Fruit fly (Drosophila melanogaster): ENCODE data around the gene CG5890.

CG5890 gene

DNA sequence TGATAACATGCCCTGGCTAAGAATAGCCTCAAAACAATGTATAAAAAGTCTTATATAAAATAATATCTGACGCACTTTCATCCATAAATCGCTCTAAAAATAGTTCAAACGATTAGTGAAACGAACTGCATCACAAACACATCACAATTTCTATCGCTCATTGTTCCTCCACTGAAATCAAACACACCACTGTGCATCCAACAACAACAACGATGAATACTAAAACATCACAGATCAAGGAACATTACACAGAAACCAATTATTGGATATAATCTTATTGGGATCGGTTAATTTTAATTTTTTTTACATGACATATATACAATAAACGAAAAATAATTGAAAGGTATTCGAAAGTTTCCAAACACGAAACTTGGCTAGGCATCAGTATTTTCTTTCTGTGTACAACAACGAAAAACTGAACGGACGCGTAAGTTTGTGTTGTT lies 23.4 kb downstream of the CG5890 start (continued):
- peak; percentile 52 for TF ChIP-seq HmgZ (tag; optimal IDR thresholded peaks at IDR 0.05)
- TF ChIP-seq Six4 (GFP tag; optimal IDR thresholded peaks at IDR 0.05) = peak; percentile 73
- peak; percentile 60 for TF ChIP-seq CG9609 (GFP tag; optimal IDR thresholded peaks at IDR 0.05)
- peak; percentile 7 for TF ChIP-seq CG17186 (GFP tag; optimal IDR thresholded peaks at IDR 0.05)
- TF ChIP-seq CG10565 (GFP tag; optimal IDR thresholded peaks at IDR 0.05) = no peak
- no peak; the same call in none of the 2 replicates for TF ChIP-seq CG3847 (GFP tag; IDR thresholded peaks at IDR 0.05)
- no peak for TF ChIP-seq BEAF-32 (GFP tag; optimal IDR thresholded peaks at IDR 0.05)
- no peak for TF ChIP-seq schlank (tag; optimal IDR thresholded peaks at IDR 0.05)
- TF ChIP-seq CG9932 (GFP tag; IDR thresholded peaks at IDR 0.05) = no peak; the same call in none of the 2 replicates
- no peak for TF ChIP-seq B-H2 (GFP tag; optimal IDR thresholded peaks at IDR 0.05)
- peak; percentile 64 for TF ChIP-seq Dip3 (GFP tag; optimal IDR thresholded peaks at IDR 0.05)
- no peak; the same call in 1 of the 2 replicates for TF ChIP-seq MBD-R2 (GFP tag; IDR thresholded peaks at IDR 0.05)
- TF ChIP-seq da (GFP tag; optimal IDR thresholded peaks at IDR 0.05) = peak; percentile 19
- TF ChIP-seq Ptx1 (GFP tag; IDR thresholded peaks at IDR 0.05) = peak; percentile 88
- TF ChIP-seq Max (GFP tag; optimal IDR thresholded peaks at IDR 0.05) = peak; percentile 69
- peak; percentile 78 for TF ChIP-seq oc (tag; optimal IDR thresholded peaks at IDR 0.05)
- TF ChIP-seq CG18599 (GFP tag; optimal IDR thresholded peaks at IDR 0.05) = peak; percentile 70
- TF ChIP-seq CG18011 (GFP tag; optimal IDR thresholded peaks at IDR 0.05) = peak; percentile 22
- no peak for TF ChIP-seq CG17612 (GFP tag; IDR thresholded peaks at IDR 0.05)
- peak; percentile 31 for TF ChIP-seq CG12744 (GFP tag; optimal IDR thresholded peaks at IDR 0.05)
- TF ChIP-seq slou (GFP tag; optimal IDR thresholded peaks at IDR 0.05) = peak; percentile 41
- TF ChIP-seq hkb (optimal IDR thresholded peaks at IDR 0.05) = no peak
- peak; percentile 87 for TF ChIP-seq hkb (GFP tag; IDR thresholded peaks at IDR 0.05)
- peak; percentile 20 for TF ChIP-seq Jarid2 (GFP tag; optimal IDR thresholded peaks at IDR 0.05)
- TF ChIP-seq btn (GFP tag; optimal IDR thresholded peaks at IDR 0.05) = peak; percentile 50
- no peak; the same call in 2 of the 3 replicates for TF ChIP-seq CG6175 (GFP tag; IDR thresholded peaks at IDR 0.05)
- peak; percentile 62 for TF ChIP-seq HLH54F (GFP tag; optimal IDR thresholded peaks at IDR 0.05)
- peak; percentile 34 for TF ChIP-seq gro (GFP tag; optimal IDR thresholded peaks at IDR 0.05)
- no peak for TF ChIP-seq tll (GFP tag; optimal IDR thresholded peaks at IDR 0.05)
- peak; percentile 12 for TF ChIP-seq CG10274 (GFP tag; optimal IDR thresholded peaks at IDR 0.05)
- TF ChIP-seq CG1792 (GFP tag; optimal IDR thresholded peaks at IDR 0.05) = peak; percentile 72
- peak; percentile 5 for TF ChIP-seq repo (GFP tag; optimal IDR thresholded peaks at IDR 0.05)
- TF ChIP-seq org-1 (GFP tag; optimal IDR thresholded peaks at IDR 0.05) = peak; percentile 32
- peak; percentile 91 for TF ChIP-seq vvl (GFP tag; IDR thresholded peaks at IDR 0.05)
- TF ChIP-seq CG10321 (GFP tag; IDR thresholded peaks at IDR 0.05) = no peak
- peak; percentile 40 for TF ChIP-seq CG33213 (GFP tag; optimal IDR thresholded peaks at IDR 0.05)
- TF ChIP-seq CG2875 (GFP tag; optimal IDR thresholded peaks at IDR 0.05) = peak; percentile 44
- no peak for TF ChIP-seq CG8478 (optimal IDR thresholded peaks at IDR 0.05)
- peak in 1 of 2 experiments; percentile 48 for TF ChIP-seq Hr78 (GFP tag; optimal IDR thresholded peaks at IDR 0.05)
- peak; percentile 81 for TF ChIP-seq Sox100B (GFP tag; optimal IDR thresholded peaks at IDR 0.05)
- peak; percentile 86; the same call in 2 of the 3 replicates for TF ChIP-seq ci (GFP tag; IDR thresholded peaks at IDR 0.05)
- peak; percentile 25 for TF ChIP-seq CG12236 (GFP tag; optimal IDR thresholded peaks at IDR 0.05)
- TF ChIP-seq CG10366 (GFP tag; IDR thresholded peaks at IDR 0.05) = peak; percentile 86
- TF ChIP-seq CG14014 (GFP tag; IDR thresholded peaks at IDR 0.05) = peak; percentile 76
- TF ChIP-seq pnt (GFP tag; optimal IDR thresholded peaks at IDR 0.05) = peak; percentile 15
- TF ChIP-seq CG5180 (GFP tag; optimal IDR thresholded peaks at IDR 0.05) = peak; percentile 50
- peak; percentile 70 for TF ChIP-seq dimm (GFP tag; IDR thresholded peaks at IDR 0.05)
- TF ChIP-seq tup (GFP tag; optimal IDR thresholded peaks at IDR 0.05) = peak; percentile 39
- no peak for TF ChIP-seq CkIIα-i1 (GFP tag; IDR thresholded peaks at IDR 0.05)
- peak; percentile 35 for TF ChIP-seq Sry-δ (GFP tag; optimal IDR thresholded peaks at IDR 0.05)
- no peak for TF ChIP-seq Elba2 (GFP tag; optimal IDR thresholded peaks at IDR 0.05)
